Worm (Caenorhabditis elegans): Measurements from ENCODE around the gene Y57G11C.31.

ce11 chrIV:14658927-14659326 is 18.2 kb upstream of the Y57G11C.31 start:
- no peak for TF ChIP-seq mdl-1 (tag; optimal IDR thresholded peaks at IDR 0.05)
- TF ChIP-seq gei-8 (GFP tag; optimal IDR thresholded peaks at IDR 0.05) = no peak
- no peak for TF ChIP-seq F49E8.2 (tag; optimal IDR thresholded peaks at IDR 0.05; ENCODE audit: borderline replicate concordance)
- no peak for TF ChIP-seq unc-62 (GFP tag; optimal IDR thresholded peaks at IDR 0.05 in 1 of 2)
- no peak for TF ChIP-seq unc-62 (tag; optimal IDR thresholded peaks at IDR 0.05)
- no peak for TF ChIP-seq lsy-2 (tag; optimal IDR thresholded peaks at IDR 0.05)
- TF ChIP-seq madf-5 (GFP tag; IDR thresholded peaks at IDR 0.05) = no peak
- no peak for TF ChIP-seq unc-39 (tag; optimal IDR thresholded peaks at IDR 0.05)
- no peak for TF ChIP-seq ces-1 (GFP tag; optimal IDR thresholded peaks at IDR 0.05)
- no peak for TF ChIP-seq aly-2 (tag; optimal IDR thresholded peaks at IDR 0.05)
- no peak for TF ChIP-seq fos-1 (tag; optimal IDR thresholded peaks at IDR 0.05)
- no peak for TF ChIP-seq lin-39 (tag; optimal IDR thresholded peaks at IDR 0.05)
- no peak for TF ChIP-seq dve-1 (tag; optimal IDR thresholded peaks at IDR 0.05; ENCODE audit: insufficient read depth)
- TF ChIP-seq Y75B8A.6 (GFP tag; IDR thresholded peaks at IDR 0.05) = no peak
- TF ChIP-seq set-16 (GFP tag; IDR thresholded peaks at IDR 0.05) = no peak
